Fruit fly (Drosophila melanogaster) whole organism, prepupa: ENCODE data around the gene CG13358.
A peak's percentile ranks its signal among the peaks of the same experiment; 100 is the strongest.

Experiments used
- Blimp-1 ChIP-seq: fragments of 200-800 bp; sonication (Bioruptor generic); optimal IDR thresholded peaks from 3 replicates; lab custom pipeline; 2017; ENCODE audit warnings: missing biosample characterization, missing genetic modification characterization, mild to moderate bottlenecking, moderate library complexity, missing genetic modification reagents
- CG10631 ChIP-seq: fragments of 200-800 bp; sonication (Bioruptor generic); optimal IDR thresholded peaks from 2 replicates; lab custom pipeline; 2016; ENCODE audit warnings: missing biosample characterization, missing genetic modification characterization
- CG11294 ChIP-seq: fragments of 200-800 bp; sonication (Bioruptor generic); IDR thresholded peaks from 2 replicates; pipeline ENCODE4 v1.3.6; 2022; ENCODE audit warnings: missing biosample characterization, missing genetic modification characterization
- CG11762 ChIP-seq: fragments of 200-800 bp; sonication (Bioruptor generic); optimal IDR thresholded peaks from 3 replicates; lab custom pipeline; 2016; ENCODE audit warnings: missing biosample characterization, missing genetic modification characterization; ENCODE audit not compliant: insufficient read depth
- CG11902 ChIP-seq: fragments of 200-800 bp; sonication (Bioruptor generic); optimal IDR thresholded peaks from 3 replicates; lab custom pipeline; 2016; ENCODE audit warnings: missing biosample characterization, missing genetic modification characterization
- CG1621 ChIP-seq: fragments of 200-800 bp; sonication (Bioruptor generic); optimal IDR thresholded peaks from 3 replicates; lab custom pipeline; 2018; ENCODE audit warnings: missing biosample characterization, mild to moderate bottlenecking, missing genetic modification characterization
- CG16779 ChIP-seq: fragments of 200-800 bp; sonication (Bioruptor generic); optimal IDR thresholded peaks from 3 replicates; lab custom pipeline; 2017; ENCODE audit warnings: missing biosample characterization, mild to moderate bottlenecking, missing genetic modification characterization
- CG3032 ChIP-seq: fragments of 200-800 bp; optimal IDR thresholded peaks from 2 replicates; lab custom pipeline; 2019; ENCODE audit warnings: missing biosample characterization, mild to moderate bottlenecking, missing genetic modification characterization, moderate library complexity
- CG31627 ChIP-seq: fragments of 200-800 bp; sonication (Bioruptor generic); optimal IDR thresholded peaks from 3 replicates; lab custom pipeline; 2016; ENCODE audit warnings: missing biosample characterization, missing genetic modification characterization
- CG32006 ChIP-seq: fragments of 200-800 bp; sonication (Bioruptor generic); optimal IDR thresholded peaks from 3 replicates; lab custom pipeline; 2017; ENCODE audit warnings: missing biosample characterization, mild to moderate bottlenecking, missing genetic modification characterization
- CG34406 ChIP-seq: fragments of 200-800 bp; sonication (Bioruptor generic); optimal IDR thresholded peaks from 3 replicates; lab custom pipeline; 2016; ENCODE audit warnings: missing biosample characterization, missing genetic modification characterization
- CG3919 ChIP-seq: fragments of 200-800 bp; sonication (Bioruptor generic); optimal IDR thresholded peaks from 3 replicates; lab custom pipeline; 2016; ENCODE audit warnings: missing biosample characterization, missing genetic modification characterization
- CG6163 ChIP-seq: fragments of 200-800 bp; sonication (Bioruptor generic); IDR thresholded peaks from 3 replicates; pipeline ENCODE4 v1.3.6; 2022; ENCODE audit warnings: missing biosample characterization, missing genetic modification characterization
- CG6276 ChIP-seq: fragments of 200-800 bp; sonication (Bioruptor generic); optimal IDR thresholded peaks from 2 replicates; lab custom pipeline; 2017; ENCODE audit warnings: missing biosample characterization, mild to moderate bottlenecking, missing genetic modification characterization
- CG6792 ChIP-seq: fragments of 200-800 bp; sonication (Bioruptor generic); optimal IDR thresholded peaks from 3 replicates; lab custom pipeline; 2016; ENCODE audit warnings: missing biosample characterization, missing genetic modification characterization
- CG6808 ChIP-seq: fragments of 200-800 bp; sonication (Bioruptor generic); optimal IDR thresholded peaks from 3 replicates; lab custom pipeline; 2017; ENCODE audit warnings: missing biosample characterization, missing genetic modification characterization, mild to moderate bottlenecking, moderate library complexity, missing genetic modification reagents
- CG6854 ChIP-seq: fragments of 200-800 bp; sonication (Bioruptor generic); optimal IDR thresholded peaks from 2 replicates; lab custom pipeline; 2017; ENCODE audit warnings: missing biosample characterization, mild to moderate bottlenecking, missing genetic modification characterization
- CG8119 ChIP-seq: fragments of 200-800 bp; sonication (Bioruptor generic); IDR thresholded peaks from 3 replicates; pipeline ENCODE4 v1.3.6; 2022; ENCODE audit warnings: missing biosample characterization, missing genetic modification characterization
- CG8632 ChIP-seq: fragments of 200-800 bp; sonication (Bioruptor generic); optimal IDR thresholded peaks from 3 replicates; lab custom pipeline; 2016; ENCODE audit warnings: missing biosample characterization, missing genetic modification characterization
- Eip75B ChIP-seq: fragments of 200-800 bp; sonication (Bioruptor generic); optimal IDR thresholded peaks from 3 replicates; lab custom pipeline; 2016; ENCODE audit warnings: missing biosample characterization, missing genetic modification characterization
- Eip78C ChIP-seq: fragments of 200-800 bp; sonication (Bioruptor generic); peaks from one replicate; lab custom pipeline; 2016; ENCODE audit warnings: missing biosample characterization, missing genetic modification characterization
- Eip93F ChIP-seq: fragments of 200-800 bp; sonication (Bioruptor generic); optimal IDR thresholded peaks from 2 replicates; lab custom pipeline; 2016; ENCODE audit warnings: missing biosample characterization, mild to moderate bottlenecking, missing genetic modification characterization
- Ets21C ChIP-seq: fragments of 200-800 bp; sonication (Bioruptor generic); optimal IDR thresholded peaks from 3 replicates; lab custom pipeline; 2016; ENCODE audit warnings: missing biosample characterization, missing genetic modification characterization
- Ets96B ChIP-seq: fragments of 200-800 bp; optimal IDR thresholded peaks from 2 replicates; lab custom pipeline; 2019; ENCODE audit warnings: missing biosample characterization, mild to moderate bottlenecking, missing genetic modification characterization, moderate library complexity
- Hr39 ChIP-seq: fragments of 200-800 bp; sonication (Bioruptor generic); optimal IDR thresholded peaks from 2 replicates; lab custom pipeline; 2016; ENCODE audit warnings: missing biosample characterization, missing genetic modification characterization
- Hr4 ChIP-seq: fragments of 200-800 bp; sonication (Bioruptor generic); optimal IDR thresholded peaks from 3 replicates; lab custom pipeline; 2016; ENCODE audit warnings: missing biosample characterization, missing genetic modification characterization
- Lpt ChIP-seq: fragments of 200-800 bp; sonication (Bioruptor generic); optimal IDR thresholded peaks from 3 replicates; lab custom pipeline; 2016; ENCODE audit warnings: missing biosample characterization, missing genetic modification characterization
- OdsH ChIP-seq: fragments of 200-800 bp; sonication (Bioruptor generic); optimal IDR thresholded peaks from 3 replicates; lab custom pipeline; 2016; ENCODE audit warnings: missing biosample characterization, missing genetic modification characterization
- Smox ChIP-seq: fragments of 200-800 bp; sonication (Bioruptor generic); optimal IDR thresholded peaks from 3 replicates; lab custom pipeline; 2016; ENCODE audit warnings: missing biosample characterization, missing genetic modification characterization
- Sox102F ChIP-seq: fragments of 200-800 bp; sonication (Bioruptor generic); optimal IDR thresholded peaks from 2 replicates; lab custom pipeline; 2016; ENCODE audit warnings: missing biosample characterization, mild to moderate bottlenecking, missing genetic modification characterization
- Sox15 ChIP-seq: fragments of 200-800 bp; sonication (Bioruptor generic); optimal IDR thresholded peaks from 3 replicates; lab custom pipeline; 2016; ENCODE audit warnings: missing biosample characterization, missing genetic modification characterization
- achi ChIP-seq: fragments of 200-800 bp; sonication (Bioruptor generic); optimal IDR thresholded peaks from 3 replicates; lab custom pipeline; 2016; ENCODE audit warnings: missing biosample characterization, missing genetic modification characterization
- acj6 ChIP-seq: fragments of 200-800 bp; sonication (Bioruptor generic); optimal IDR thresholded peaks from 3 replicates; lab custom pipeline; 2016; ENCODE audit warnings: missing biosample characterization, missing genetic modification characterization
- dac ChIP-seq: fragments of 200-800 bp; sonication (Bioruptor generic); optimal IDR thresholded peaks from 2 replicates; lab custom pipeline; 2017; ENCODE audit warnings: missing biosample characterization, mild to moderate bottlenecking, missing genetic modification characterization
- eg ChIP-seq: fragments of 200-800 bp; sonication (Bioruptor generic); IDR thresholded peaks from 3 replicates; pipeline ENCODE4 v1.3.6; 2022; ENCODE audit warnings: missing biosample characterization, missing genetic modification characterization
- esn ChIP-seq: fragments of 200-800 bp; sonication (Bioruptor generic); optimal IDR thresholded peaks from 2 replicates; lab custom pipeline; 2016; ENCODE audit warnings: missing biosample characterization, mild to moderate bottlenecking, missing genetic modification characterization, moderate library complexity
- fd59A ChIP-seq: fragments of 200-800 bp; sonication (Bioruptor generic); optimal IDR thresholded peaks from 2 replicates; lab custom pipeline; 2017; ENCODE audit warnings: missing biosample characterization, mild to moderate bottlenecking, missing genetic modification characterization, missing genetic modification reagents
- fd85E ChIP-seq: fragments of 200-800 bp; sonication (Bioruptor generic); optimal IDR thresholded peaks from 3 replicates; lab custom pipeline; 2016; ENCODE audit warnings: missing biosample characterization, missing genetic modification characterization
- fkh ChIP-seq: fragments of 200-800 bp; sonication (Bioruptor generic); optimal IDR thresholded peaks from 3 replicates; lab custom pipeline; 2017; ENCODE audit warnings: missing biosample characterization, mild to moderate bottlenecking, missing genetic modification characterization, moderate library complexity
- lz ChIP-seq: fragments of 200-800 bp; sonication (Bioruptor generic); optimal IDR thresholded peaks from 3 replicates; lab custom pipeline; 2016; ENCODE audit warnings: missing biosample characterization, missing genetic modification characterization
- net ChIP-seq: fragments of 200-800 bp; sonication (Bioruptor generic); optimal IDR thresholded peaks from 3 replicates; lab custom pipeline; 2016; ENCODE audit warnings: missing biosample characterization, missing genetic modification characterization
- salr ChIP-seq, 2 experiments: fragments of 200-800 bp; sonication (Bioruptor generic); optimal IDR thresholded peaks; 3 replicates each; lab custom pipeline; 2016 to 2018; ENCODE audit warnings: missing biosample characterization in 2 of 2, missing genetic modification characterization in 2 of 2, mild to moderate bottlenecking in 1 of 2
- spab ChIP-seq: fragments of 200-800 bp; sonication (Bioruptor generic); optimal IDR thresholded peaks from 2 replicates; lab custom pipeline; 2017; ENCODE audit warnings: missing biosample characterization, mild to moderate bottlenecking, missing genetic modification characterization, missing genetic modification reagents
- ss ChIP-seq, 2 experiments: fragments of 200-800 bp; sonication (Bioruptor generic); optimal IDR thresholded peaks; 2 replicates in 1 of 2; 3 replicates in 1 of 2; lab custom pipeline; 2017 to 2018; ENCODE audit warnings: mild to moderate bottlenecking in 2 of 2, missing biosample characterization in 2 of 2, missing genetic modification characterization in 2 of 2, moderate library complexity in 1 of 2
- svp ChIP-seq: fragments of 200-800 bp; sonication (Bioruptor generic); peaks from one replicate; lab custom pipeline; 2016; ENCODE audit warnings: missing biosample characterization, missing genetic modification characterization
- topi ChIP-seq: fragments of 200-800 bp; sonication (Bioruptor generic); optimal IDR thresholded peaks from 3 replicates; lab custom pipeline; 2016; ENCODE audit warnings: missing biosample characterization, missing genetic modification characterization
- vri ChIP-seq: fragments of 200-800 bp; sonication (Bioruptor generic); optimal IDR thresholded peaks from 3 replicates; lab custom pipeline; 2016; ENCODE audit warnings: missing biosample characterization, mild to moderate bottlenecking, missing genetic modification characterization

Gene CG13358

dm6 chrX:758892-759621, 45.7 kb downstream of the CG13358 start, which contains the start of gene CG5273 (continued):
- TF ChIP-seq Ets96B (tag; lab: Kevin White, UChicago) (no peak), CG6276 (GFP tag; lab: Kevin White, UChicago) (no peak), dac (GFP tag; lab: Kevin White, UChicago) (no peak), esn (peak; percentile 42), salr (GFP tag; optimal IDR thresholded peaks at IDR 0.05; lab: Kevin White, UChicago) (no peak), fkh (GFP tag; lab: Kevin White, UChicago) (no peak), OdsH (GFP tag; lab: Kevin White, UChicago) (no peak), CG11762 (no peak), fd59A (GFP tag; lab: Kevin White, UChicago) (no peak), CG8632 (GFP tag; lab: Kevin White, UChicago) (no peak), eg (0 out of 3 replicates have a peak, but pooled peaks have one; percentile 6), Hr39 (GFP tag; lab: Kevin White, UChicago) (no peak), CG32006 (no peak), Blimp-1 (GFP tag; lab: Kevin White, UChicago) (peak; percentile 93), Lpt (GFP tag; lab: Kevin White, UChicago) (no peak), net (GFP tag; lab: Kevin White, UChicago) (no peak), CG31627 (GFP tag; lab: Kevin White, UChicago) (no peak), Smox (GFP tag; lab: Kevin White, UChicago) (peak; percentile 15), CG10631 (no peak), CG1621 (tag; lab: Kevin White, UChicago) (peak; percentile 36), CG3919 (GFP tag; lab: Kevin White, UChicago) (peak; percentile 12), CG6163 (GFP tag; lab: Robert Waterston, UW) (no peak), CG6854 (GFP tag; lab: Kevin White, UChicago) (no peak), CG34406 (GFP tag; lab: Kevin White, UChicago) (no peak), CG6792 (GFP tag; lab: Kevin White, UChicago) (no peak), topi (GFP tag; lab: Kevin White, UChicago) (peak; percentile 34), achi (GFP tag; lab: Kevin White, UChicago) (peak; percentile 73), CG6808 (GFP tag; lab: Kevin White, UChicago) (peak; percentile 8), spab (no peak), acj6 (GFP tag; lab: Kevin White, UChicago) (no peak), Eip93F (no peak), Hr4 (GFP tag; lab: Kevin White, UChicago) (no peak), Sox102F (GFP tag; lab: Kevin White, UChicago) (peak; percentile 28), lz (GFP tag; lab: Kevin White, UChicago) (peak; percentile 11), CG3032 (tag; lab: Kevin White, UChicago) (no peak), Eip75B (peak; percentile 1)

- TF ChIP-seq CG11902 (GFP tag; lab: Kevin White, UChicago) (no peak), Sox15 (GFP tag; lab: Kevin White, UChicago) (no peak), Hr4 (GFP tag; lab: Kevin White, UChicago) (no peak), CG11294 (GFP tag; lab: Robert Waterston, UW) (no peak), CG6792 (GFP tag; lab: Kevin White, UChicago) (no peak), Eip78C (GFP tag; lab: Kevin White, UChicago) (no peak), svp (peak; percentile 43), Smox (GFP tag; lab: Kevin White, UChicago) (no peak), esn (no peak), Hr39 (GFP tag; lab: Kevin White, UChicago) (no peak), Ets21C (GFP tag; lab: Kevin White, UChicago) (no peak), acj6 (GFP tag; lab: Kevin White, UChicago) (no peak), fkh (GFP tag; lab: Kevin White, UChicago) (peak; percentile 26), CG32006 (no peak), CG1621 (tag; lab: Kevin White, UChicago) (no peak), Lpt (GFP tag; lab: Kevin White, UChicago) (no peak), Eip93F (peak; percentile 54), CG16779 (no peak), vri (GFP tag; lab: Kevin White, UChicago) (peak; percentile 64), fd85E (GFP tag; lab: Kevin White, UChicago) (no peak), CG8119 (no peak), ss (GFP tag; optimal IDR thresholded peaks at IDR 0.05; lab: Kevin White, UChicago) (no peak), CG8632 (GFP tag; lab: Kevin White, UChicago) (no peak)
- TF ChIP-seq, all 60 proteins: peak for 4
Observed at dm6 chrX:756856-757255, 47.9 kb downstream of the CG13358 start.
